Worm (Caenorhabditis elegans) whole organism, L2 larva: ENCODE measurements around the gene ssna-1.

ENCODE experiments used
- C34F6.9 ChIP-seq: fragments of 150-350 bp; optimal IDR thresholded peaks from 2 replicates; lab custom pipeline; 2014; ENCODE audit warnings: missing biosample characterization, missing genetic modification characterization
- F13H6.1 ChIP-seq: sonication (generic microtip); optimal IDR thresholded peaks from 2 replicates; lab custom pipeline; 2016; ENCODE audit warnings: missing genetic modification characterization, missing compliant biosample characterization
- R02D3.7 ChIP-seq: fragments of 150-350 bp; optimal IDR thresholded peaks from 2 replicates; lab custom pipeline; 2014; ENCODE audit warnings: missing biosample characterization, missing genetic modification characterization
- alr-1 ChIP-seq: fragments of 150-350 bp; optimal IDR thresholded peaks from 2 replicates; lab custom pipeline; 2014; ENCODE audit warnings: missing biosample characterization, missing genetic modification characterization
- aly-2 ChIP-seq: fragments of 150-350 bp; optimal IDR thresholded peaks from 2 replicates; lab custom pipeline; 2014; ENCODE audit warnings: missing biosample characterization, missing genetic modification characterization
- blmp-1 ChIP-seq: sonication (generic microtip); optimal IDR thresholded peaks from 2 replicates; lab custom pipeline; 2017; ENCODE audit warnings: missing genetic modification characterization, mild to moderate bottlenecking, missing compliant biosample characterization, antibody characterized with exemption, moderate library complexity; ENCODE audit not compliant: insufficient read depth
- crh-2 ChIP-seq: sonication (generic microtip); optimal IDR thresholded peaks from 2 replicates; lab custom pipeline; 2017; ENCODE audit warnings: missing biosample characterization, missing genetic modification characterization
- egl-27 ChIP-seq: sonication (generic microtip); optimal IDR thresholded peaks from 3 replicates; lab custom pipeline; 2017; ENCODE audit warnings: missing biosample characterization, missing genetic modification reagents, missing genetic modification characterization
- fos-1 ChIP-seq: fragments of 150-350 bp; optimal IDR thresholded peaks from 2 replicates; lab custom pipeline; 2014; ENCODE audit warnings: missing biosample characterization, missing genetic modification characterization
- lin-11 ChIP-seq: fragments of 150-350 bp; sonication (generic microtip); optimal IDR thresholded peaks from 2 replicates; lab custom pipeline; 2014; ENCODE audit warnings: missing biosample characterization, missing genetic modification characterization, inconsistent platforms, mixed read lengths
- lin-13 ChIP-seq: fragments of 150-350 bp; optimal IDR thresholded peaks from 2 replicates; lab custom pipeline; 2014; ENCODE audit warnings: missing biosample characterization, missing genetic modification reagents, missing genetic modification characterization
- lin-39 ChIP-seq: fragments of 150-350 bp; optimal IDR thresholded peaks from 2 replicates; lab custom pipeline; 2014; ENCODE audit warnings: missing biosample characterization, missing genetic modification reagents, missing genetic modification characterization
- lsy-2 ChIP-seq, 2 experiments: fragments of 150-350 bp in 1 of 2; sonication (generic microtip) in 1 of 2; optimal IDR thresholded peaks; 2 replicates each; lab custom pipeline; 2014 to 2017; ENCODE audit warnings: missing biosample characterization in 2 of 2, missing genetic modification characterization in 2 of 2
- mab-5 ChIP-seq: fragments of 150-350 bp; optimal IDR thresholded peaks from 2 replicates; lab custom pipeline; 2014; ENCODE audit warnings: missing biosample characterization, missing genetic modification characterization
- mbf-1 ChIP-seq: sonication (generic microtip); optimal IDR thresholded peaks from 2 replicates; lab custom pipeline; 2017; ENCODE audit warnings: missing biosample characterization, missing genetic modification characterization
- mdl-1 ChIP-seq, 2 experiments: fragments of 150-350 bp in 1 of 2; sonication (generic microtip) in 1 of 2; optimal IDR thresholded peaks; 2 replicates each; lab custom pipeline; 2017; ENCODE audit warnings: missing biosample characterization in 2 of 2, missing genetic modification characterization in 2 of 2
- nhr-10 ChIP-seq: sonication (generic microtip); optimal IDR thresholded peaks from 2 replicates; lab custom pipeline; 2017; ENCODE audit warnings: missing biosample characterization, missing genetic modification characterization
- nhr-11 ChIP-seq: fragments of 150-350 bp; optimal IDR thresholded peaks from 2 replicates; lab custom pipeline; 2014; ENCODE audit warnings: missing biosample characterization, missing genetic modification characterization
- nhr-129 ChIP-seq: fragments of 150-350 bp; optimal IDR thresholded peaks from 2 replicates; lab custom pipeline; 2014; ENCODE audit warnings: missing biosample characterization, missing genetic modification characterization
- nhr-21 ChIP-seq: fragments of 150-350 bp; optimal IDR thresholded peaks from 2 replicates; lab custom pipeline; 2014; ENCODE audit warnings: missing biosample characterization, missing genetic modification characterization
- nhr-23 ChIP-seq: fragments of 150-350 bp; optimal IDR thresholded peaks from 2 replicates; lab custom pipeline; 2014; ENCODE audit warnings: missing biosample characterization, missing genetic modification reagents, missing genetic modification characterization
- nhr-25 ChIP-seq: fragments of 150-350 bp; sonication (generic microtip); optimal IDR thresholded peaks from 3 replicates; lab custom pipeline; 2014; ENCODE audit warnings: missing biosample characterization, missing genetic modification characterization
- nhr-6 ChIP-seq: fragments of 150-350 bp; optimal IDR thresholded peaks from 2 replicates; lab custom pipeline; 2014; ENCODE audit warnings: missing biosample characterization, missing genetic modification characterization
- peb-1 ChIP-seq: fragments of 150-350 bp; optimal IDR thresholded peaks from 2 replicates; lab custom pipeline; 2014; ENCODE audit warnings: missing biosample characterization, missing genetic modification characterization
- sem-4 ChIP-seq: fragments of 150-350 bp; optimal IDR thresholded peaks from 2 replicates; lab custom pipeline; 2014; ENCODE audit warnings: missing biosample characterization, missing genetic modification reagents, missing genetic modification characterization
- skn-1 ChIP-seq: sonication (generic microtip); optimal IDR thresholded peaks from 2 replicates; lab custom pipeline; 2017; ENCODE audit warnings: missing biosample characterization, missing genetic modification characterization
- sma-3 ChIP-seq: sonication (generic microtip); optimal IDR thresholded peaks from 2 replicates; lab custom pipeline; 2016; ENCODE audit warnings: missing genetic modification reagents, missing genetic modification characterization, missing compliant biosample characterization
- sma-9 ChIP-seq, 2 experiments: fragments of 150-350 bp in 1 of 2; sonication (generic microtip) in 1 of 2; optimal IDR thresholded peaks; 2 replicates each; lab custom pipeline; 2014 to 2016; ENCODE audit warnings: missing genetic modification characterization in 2 of 2, mild to moderate bottlenecking in 1 of 2, missing biosample characterization in 1 of 2, missing compliant biosample characterization in 1 of 2, missing genetic modification reagents in 1 of 2, moderate library complexity in 1 of 2
- snpc-4 ChIP-seq: fragments of 150-350 bp; optimal IDR thresholded peaks from 2 replicates; lab custom pipeline; 2014; ENCODE audit warnings: missing biosample characterization, missing genetic modification characterization
- unc-55 ChIP-seq: fragments of 150-350 bp; sonication (generic microtip); optimal IDR thresholded peaks from 3 replicates; lab custom pipeline; 2014; ENCODE audit warnings: missing biosample characterization, missing genetic modification reagents, missing genetic modification characterization
- zag-1 ChIP-seq: fragments of 150-350 bp; optimal IDR thresholded peaks from 2 replicates; lab custom pipeline; 2014; ENCODE audit warnings: missing biosample characterization, missing genetic modification characterization
- ztf-1 ChIP-seq: fragments of 200-800 bp; sonication (Bioruptor generic); conservative IDR thresholded peaks from 2 replicates; pipeline ENCODE4 v1.3.6; 2022; ENCODE audit warnings: missing genetic modification characterization, missing compliant biosample characterization
- ztf-4 ChIP-seq: fragments of 150-350 bp; optimal IDR thresholded peaks from 2 replicates; lab custom pipeline; 2014; ENCODE audit warnings: missing biosample characterization, missing genetic modification characterization

ssna-1 gene

DNA sequence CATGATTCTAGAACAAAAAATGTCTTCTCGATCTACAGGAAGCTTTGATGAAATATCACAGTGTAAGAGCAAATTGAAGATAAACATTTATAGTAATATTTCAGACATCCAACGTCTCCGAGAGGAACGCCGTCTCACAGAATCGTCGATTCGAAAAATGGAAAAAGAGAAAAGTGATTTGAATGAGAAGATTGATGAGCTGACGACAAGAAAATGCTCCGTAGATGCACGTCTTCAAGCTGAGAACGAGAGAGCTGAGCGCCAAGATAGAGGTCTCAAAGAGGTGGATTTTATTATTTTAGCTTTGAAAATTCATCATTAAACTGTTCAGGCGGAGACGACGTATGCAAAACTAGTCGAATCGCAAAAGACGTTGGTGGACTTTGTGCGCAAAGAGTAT is at the start of gene ssna-1:
Gene ssna-1, plus strand, starts transcription at position 12 of the 400 bp plus-strand sequence.
- TF ChIP-seq R02D3.7 (tag; lab: Kevin White, UChicago) (no peak), lsy-2 (tag; optimal IDR thresholded peaks at IDR 0.05; lab: Kevin White, UChicago) (no peak), zag-1 (tag; lab: Kevin White, UChicago) (no peak), lin-11 (tag; lab: Kevin White, UChicago) (no peak), crh-2 (tag; lab: Kevin White, UChicago) (no peak), nhr-10 (tag; lab: Kevin White, UChicago) (no peak), nhr-25 (tag; lab: Kevin White, UChicago) (no peak), mab-5 (tag; lab: Kevin White, UChicago) (no peak)

DNA sequence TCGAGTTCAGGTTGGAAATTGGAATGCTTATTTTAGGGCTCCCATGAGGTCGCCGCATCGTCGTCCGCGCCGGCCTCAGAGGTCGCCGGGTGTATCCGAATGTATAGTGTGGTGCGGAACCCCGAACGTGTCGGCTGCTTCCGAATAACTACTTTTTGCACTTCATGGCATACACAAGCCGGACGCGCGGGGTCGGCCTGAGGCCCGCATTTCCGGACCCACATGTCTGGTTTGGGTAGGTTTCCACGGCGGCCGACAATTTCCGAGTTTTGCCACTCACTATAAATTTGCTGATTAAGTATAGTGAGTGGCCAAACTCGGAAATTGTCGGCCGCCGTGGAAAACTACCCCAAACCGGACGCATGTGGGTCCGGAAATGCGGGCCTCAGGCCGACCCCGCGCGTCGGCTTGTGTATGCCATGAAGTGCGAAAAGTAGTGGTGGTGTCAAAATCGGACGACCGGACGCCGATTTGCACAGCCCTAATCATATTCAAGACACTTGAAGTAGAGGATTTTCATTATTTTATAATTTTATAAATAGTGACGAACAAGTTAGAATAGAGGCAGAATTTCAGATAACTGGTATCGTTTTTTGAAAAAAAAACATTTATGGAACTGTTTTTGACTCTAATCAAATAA is 49.6 kb upstream of the ssna-1 start:
- TF ChIP-seq lsy-2 (tag; optimal IDR thresholded peaks at IDR 0.05; lab: Kevin White, UChicago), result no peak
- TF ChIP-seq mdl-1 (tag; optimal IDR thresholded peaks at IDR 0.05; lab: Kevin White, UChicago), result no peak
- TF ChIP-seq nhr-25 (tag; lab: Kevin White, UChicago), result no peak
- TF ChIP-seq lin-39 (tag; lab: Kevin White, UChicago), result no peak
- no peak for TF ChIP-seq sma-3 (GFP tag; lab: Kevin White, UChicago)
- TF ChIP-seq unc-55 (GFP tag; lab: Kevin White, UChicago), result no peak
- no peak for TF ChIP-seq ztf-4 (tag; lab: Kevin White, UChicago)
- TF ChIP-seq crh-2 (tag; lab: Kevin White, UChicago), result no peak
- no peak for TF ChIP-seq mbf-1
- TF ChIP-seq aly-2 (tag; lab: Kevin White, UChicago), result no peak
- no peak for TF ChIP-seq sem-4 (tag; lab: Kevin White, UChicago)
- TF ChIP-seq ztf-1, result no peak
- TF ChIP-seq nhr-23 (tag; lab: Kevin White, UChicago), result no peak
- TF ChIP-seq nhr-11 (tag; lab: Kevin White, UChicago), result no peak
- TF ChIP-seq lin-13 (GFP tag; lab: Kevin White, UChicago), result no peak
- TF ChIP-seq nhr-21 (tag; lab: Kevin White, UChicago), result no peak
- no peak for TF ChIP-seq egl-27 (tag; lab: Kevin White, UChicago)

DNA sequence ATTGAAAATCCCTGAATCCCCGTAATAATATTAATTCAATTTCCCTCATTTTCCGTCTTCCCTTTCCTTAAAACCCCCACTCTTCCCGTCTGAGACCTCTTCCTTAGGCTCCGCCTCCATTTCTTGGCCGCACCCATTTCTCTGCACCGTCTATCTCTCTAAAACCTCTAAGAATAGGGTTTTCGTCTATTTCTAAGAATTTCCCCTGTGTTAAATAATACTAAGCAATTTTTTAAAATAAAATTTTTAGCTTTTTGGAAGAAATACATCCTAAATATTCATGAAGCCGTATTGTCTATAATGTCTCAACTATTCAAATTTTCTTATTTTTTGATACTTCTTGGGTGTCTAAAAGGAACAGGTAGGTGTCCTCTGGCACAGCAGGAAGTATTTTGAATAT is 48.4 kb upstream of the ssna-1 start, which contains the start of gene cdh-8:
Gene cdh-8, plus strand, starts transcription at position 301 of the 400 bp plus-strand sequence.
- no peak for TF ChIP-seq snpc-4 (tag; lab: Kevin White, UChicago)
- TF ChIP-seq lin-13 (GFP tag; lab: Kevin White, UChicago), result no peak

- no peak for TF ChIP-seq lsy-2 (tag; optimal IDR thresholded peaks at IDR 0.05; lab: Kevin White, UChicago)
- TF ChIP-seq F13H6.1 (tag; lab: Kevin White, UChicago), result no peak
- TF ChIP-seq egl-27 (tag; lab: Kevin White, UChicago), result no peak
- TF ChIP-seq mdl-1 (tag; optimal IDR thresholded peaks at IDR 0.05; lab: Kevin White, UChicago), result no peak
- no peak for TF ChIP-seq nhr-129 (tag; lab: Kevin White, UChicago)
- TF ChIP-seq mbf-1, result no peak
- no peak for TF ChIP-seq peb-1 (tag; lab: Kevin White, UChicago)
Measured at ce11 chrIV:343279-343678, 44.6 kb upstream of the ssna-1 start.

ce11 chrIV:364983-365382 is 22.9 kb upstream of the ssna-1 start:
- TF ChIP-seq C34F6.9 (tag; lab: Kevin White, UChicago) (peak; percentile 28), nhr-129 (tag; lab: Kevin White, UChicago) (peak; percentile 37), crh-2 (tag; lab: Kevin White, UChicago) (no peak)

ce11 chrIV:366406-366805 is 21.5 kb upstream of the ssna-1 start:
- TF ChIP-seq sma-9 (GFP tag; optimal IDR thresholded peaks at IDR 0.05; lab: Kevin White, UChicago) (peak; percentile 42), sma-9 (tag; optimal IDR thresholded peaks at IDR 0.05; lab: Kevin White, UChicago) (no peak), crh-2 (tag; lab: Kevin White, UChicago) (peak; percentile 74), unc-55 (GFP tag; lab: Kevin White, UChicago) (peak; percentile 77), skn-1 (tag; lab: Kevin White, UChicago) (no peak), lsy-2 (tag; optimal IDR thresholded peaks at IDR 0.05; lab: Kevin White, UChicago) (peak in 1 of 2 experiments; percentile 59), blmp-1 (tag; lab: Kevin White, UChicago) (peak; percentile 57), nhr-129 (tag; lab: Kevin White, UChicago) (peak; percentile 67), F13H6.1 (tag; lab: Kevin White, UChicago) (peak; percentile 7), nhr-25 (tag; lab: Kevin White, UChicago) (peak; percentile 63), fos-1 (tag; lab: Kevin White, UChicago) (peak; percentile 11), alr-1 (no peak), nhr-6 (tag; lab: Kevin White, UChicago) (peak; percentile 1), peb-1 (tag; lab: Kevin White, UChicago) (no peak), C34F6.9 (tag; lab: Kevin White, UChicago) (peak; percentile 76)
